Worm (Caenorhabditis elegans): Measurements from ENCODE around the gene Y73F8A.10.

DNA sequence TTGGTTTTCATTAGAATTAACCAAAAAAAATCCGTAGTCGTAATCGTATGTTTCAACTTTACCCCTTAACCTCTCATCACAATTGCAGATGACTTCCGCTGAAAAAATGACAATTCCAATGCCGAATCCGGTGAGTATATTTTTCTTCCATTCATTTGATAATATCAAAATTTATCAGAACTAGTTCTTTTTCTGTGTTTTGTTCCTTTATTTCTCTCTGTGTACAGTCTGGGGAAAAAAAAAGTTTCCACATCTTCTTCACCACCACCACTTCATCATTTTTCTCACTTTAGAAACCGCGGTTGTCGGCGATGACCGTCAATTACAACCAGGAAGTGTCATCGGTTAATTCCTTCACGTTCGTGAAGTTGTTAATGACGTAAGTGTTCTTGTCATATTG lies 8.0 kb downstream of the Y73F8A.10 start, which contains the start of gene best-21:
- TF ChIP-seq flt-1 (GFP tag; IDR thresholded peaks at IDR 0.05) (no peak), ceh-36 (tag; optimal IDR thresholded peaks at IDR 0.05) (no peak), tbx-11 (GFP tag; IDR thresholded peaks at IDR 0.05) (no peak), ama-1 (optimal IDR thresholded peaks at IDR 0.05) (no peak), hmg-4 (GFP tag; optimal IDR thresholded peaks at IDR 0.05) (no peak), F13C5.2 (tag; optimal IDR thresholded peaks at IDR 0.05) (no peak), tra-4 (tag; optimal IDR thresholded peaks at IDR 0.05) (no peak), hnd-1 (tag; optimal IDR thresholded peaks at IDR 0.05) (no peak), scrt-1 (GFP tag; IDR thresholded peaks at IDR 0.05) (no peak), ceh-13 (GFP tag; optimal IDR thresholded peaks at IDR 0.05) (no peak), aly-1 (tag; optimal IDR thresholded peaks at IDR 0.05) (no peak), hmbx-1 (tag; optimal IDR thresholded peaks at IDR 0.05) (no peak), ets-7 (tag; optimal IDR thresholded peaks at IDR 0.05) (no peak), sea-1 (GFP tag; conservative IDR thresholded peaks at IDR 0.05) (no peak)

All from whole organism, early embryonic.